Fruit fly (Drosophila melanogaster) whole organism, embryonic: ENCODE measurements around the gene Bmcp.

Experiments used
- ATbp ChIP-seq: fragments of 200-800 bp; sonication (Bioruptor generic); optimal IDR thresholded peaks from 2 replicates; lab custom pipeline; 2017; ENCODE audit warnings: missing biosample characterization, mild to moderate bottlenecking, missing genetic modification characterization, missing genetic modification reagents
- Abd-B ChIP-seq: fragments of 200-800 bp; sonication (Bioruptor generic); optimal IDR thresholded peaks from 2 replicates; lab custom pipeline; 2018; ENCODE audit warnings: missing biosample characterization, mild to moderate bottlenecking, missing genetic modification characterization, moderate library complexity
- B-H2 ChIP-seq: fragments of 200-800 bp; sonication (Bioruptor generic); optimal IDR thresholded peaks from 2 replicates; lab custom pipeline; 2018; ENCODE audit warnings: missing biosample characterization, mild to moderate bottlenecking, missing genetic modification characterization
- Blimp-1 ChIP-seq: fragments of 200-800 bp; sonication (Bioruptor generic); optimal IDR thresholded peaks from 3 replicates; lab custom pipeline; 2018; ENCODE audit warnings: missing biosample characterization, missing genetic modification characterization, mild to moderate bottlenecking, moderate library complexity, missing genetic modification reagents
- CG10366 ChIP-seq: fragments of 200-800 bp; sonication (Bioruptor generic); IDR thresholded peaks from 2 replicates; pipeline ENCODE4 v1.3.6; 2022; ENCODE audit warnings: missing biosample characterization, missing genetic modification characterization
- CG10979 ChIP-seq: fragments of 200-800 bp; sonication (Bioruptor generic); optimal IDR thresholded peaks from 2 replicates; lab custom pipeline; 2018; ENCODE audit warnings: missing biosample characterization, mild to moderate bottlenecking, missing genetic modification characterization, moderate library complexity
- CG12071 ChIP-seq: fragments of 200-800 bp; sonication (Bioruptor generic); optimal IDR thresholded peaks from 3 replicates; lab custom pipeline; 2018; ENCODE audit warnings: missing biosample characterization, mild to moderate bottlenecking, missing genetic modification characterization
- CG12769 ChIP-seq: fragments of 200-800 bp; sonication (Bioruptor generic); optimal IDR thresholded peaks from 2 replicates; lab custom pipeline; 2019; ENCODE audit warnings: missing biosample characterization, mild to moderate bottlenecking, missing genetic modification characterization, moderate library complexity
- CG13424 ChIP-seq: fragments of 200-800 bp; sonication (Bioruptor generic); optimal IDR thresholded peaks from 2 replicates; lab custom pipeline; 2019; ENCODE audit warnings: missing biosample characterization, mild to moderate bottlenecking, missing genetic modification characterization, moderate library complexity
- CG15601 ChIP-seq: fragments of 200-800 bp; sonication (Bioruptor generic); optimal IDR thresholded peaks from 3 replicates; lab custom pipeline; 2019; ENCODE audit warnings: missing biosample characterization, mild to moderate bottlenecking, missing genetic modification characterization, moderate library complexity
- CG1602 ChIP-seq: fragments of 200-800 bp; sonication (Bioruptor generic); optimal IDR thresholded peaks from 3 replicates; lab custom pipeline; 2016; ENCODE audit warnings: missing biosample characterization, missing genetic modification characterization
- CG16779 ChIP-seq: fragments of 200-800 bp; sonication (Bioruptor generic); IDR thresholded peaks from 2 replicates; pipeline ENCODE4 v1.3.6; 2022; ENCODE audit warnings: missing biosample characterization, missing genetic modification characterization
- CG17328 ChIP-seq: fragments of 200-800 bp; sonication (Bioruptor generic); IDR thresholded peaks from 2 replicates; pipeline ENCODE4 v1.3.6; 2022; ENCODE audit warnings: missing biosample characterization, missing genetic modification characterization
- CG17912 ChIP-seq: fragments of 200-800 bp; sonication (Bioruptor generic); optimal IDR thresholded peaks from 2 replicates; lab custom pipeline; 2018; ENCODE audit warnings: missing biosample characterization, mild to moderate bottlenecking, missing genetic modification characterization
- CG1832 ChIP-seq: fragments of 200-800 bp; sonication (Bioruptor generic); optimal IDR thresholded peaks from 2 replicates; lab custom pipeline; 2017; ENCODE audit warnings: missing biosample characterization, mild to moderate bottlenecking, missing genetic modification characterization, inconsistent platforms
- CG34224 ChIP-seq: fragments of 200-800 bp; sonication (Bioruptor generic); IDR thresholded peaks from 3 replicates; pipeline ENCODE4 v1.3.6; 2022; ENCODE audit warnings: missing biosample characterization, missing genetic modification characterization; ENCODE audit not compliant: partially characterized antibody
- CG4730 ChIP-seq: fragments of 200-800 bp; sonication (Bioruptor generic); IDR thresholded peaks from 2 replicates; pipeline ENCODE4 v1.3.6; 2022; ENCODE audit warnings: missing biosample characterization, missing genetic modification characterization
- CG7556 ChIP-seq: fragments of 200-800 bp; sonication (Bioruptor generic); optimal IDR thresholded peaks from 2 replicates; lab custom pipeline; 2017; ENCODE audit warnings: missing biosample characterization, mild to moderate bottlenecking, missing genetic modification characterization
- CG7928 ChIP-seq: fragments of 200-800 bp; sonication (Bioruptor generic); optimal IDR thresholded peaks from 2 replicates; lab custom pipeline; 2017; ENCODE audit warnings: missing biosample characterization, mild to moderate bottlenecking, missing genetic modification characterization
- CG9609 ChIP-seq: fragments of 200-800 bp; sonication (Bioruptor generic); optimal IDR thresholded peaks from 3 replicates; lab custom pipeline; 2016; ENCODE audit warnings: missing biosample characterization, missing genetic modification characterization
- Ets65A ChIP-seq: fragments of 200-800 bp; sonication (Bioruptor generic); peaks from one replicate; lab custom pipeline; 2016; ENCODE audit warnings: missing biosample characterization, missing genetic modification characterization
- H15 ChIP-seq: fragments of 200-800 bp; sonication (Bioruptor generic); IDR thresholded peaks from 3 replicates; pipeline ENCODE4 v1.3.6; 2022; ENCODE audit warnings: missing biosample characterization, missing genetic modification characterization
- Lpt ChIP-seq: fragments of >200 bp; optimal IDR thresholded peaks from 2 replicates; lab custom pipeline; 2018; ENCODE audit warnings: missing biosample characterization, missing genetic modification characterization
- Med ChIP-seq: fragments of 200-800 bp; sonication (Bioruptor generic); peaks from one replicate; lab custom pipeline; 2016; ENCODE audit warnings: missing biosample characterization, missing genetic modification characterization, mild to moderate bottlenecking, inconsistent platforms, moderate library complexity
- Myb ChIP-seq: fragments of 200-800 bp; sonication (Bioruptor generic); optimal IDR thresholded peaks from 2 replicates; lab custom pipeline; 2016; ENCODE audit warnings: missing biosample characterization, missing genetic modification characterization
- Spps ChIP-seq: fragments of 200-800 bp; sonication (Bioruptor generic); optimal IDR thresholded peaks from 2 replicates; lab custom pipeline; 2018; ENCODE audit warnings: missing biosample characterization, mild to moderate bottlenecking, missing genetic modification characterization
- abd-A ChIP-seq: fragments of 200-800 bp; sonication (Bioruptor generic); optimal IDR thresholded peaks from 3 replicates; lab custom pipeline; 2019; ENCODE audit warnings: missing biosample characterization, mild to moderate bottlenecking, missing genetic modification characterization, moderate library complexity
- bigmax ChIP-seq: fragments of 200-800 bp; sonication (Bioruptor generic); optimal IDR thresholded peaks from 2 replicates; lab custom pipeline; 2018; ENCODE audit warnings: missing biosample characterization, mild to moderate bottlenecking, missing genetic modification characterization
- cad ChIP-seq: fragments of >200 bp; optimal IDR thresholded peaks from 2 replicates; lab custom pipeline; 2017; ENCODE audit warnings: missing biosample characterization, missing genetic modification characterization
- chn ChIP-seq: fragments of 200-800 bp; sonication (Bioruptor generic); optimal IDR thresholded peaks from 2 replicates; lab custom pipeline; 2016; ENCODE audit warnings: missing biosample characterization, missing genetic modification characterization
- croc ChIP-seq: fragments of 200-800 bp; sonication (Bioruptor generic); conservative IDR thresholded peaks from 3 replicates; pipeline ENCODE4 v1.3.6; 2022; ENCODE audit warnings: missing biosample characterization, missing genetic modification characterization
- dm ChIP-seq: fragments of 200-800 bp; sonication (Bioruptor generic); optimal IDR thresholded peaks from 3 replicates; lab custom pipeline; 2016; ENCODE audit warnings: missing biosample characterization, missing genetic modification characterization
- dmrt11E ChIP-seq: fragments of 200-800 bp; sonication (Bioruptor generic); optimal IDR thresholded peaks from 3 replicates; lab custom pipeline; 2018; ENCODE audit warnings: missing biosample characterization, mild to moderate bottlenecking, missing genetic modification characterization, moderate library complexity
- ems ChIP-seq: fragments of 200-800 bp; sonication (Bioruptor generic); optimal IDR thresholded peaks from 3 replicates; lab custom pipeline; 2016; ENCODE audit warnings: missing biosample characterization, missing genetic modification characterization
- fd96Cb ChIP-seq: fragments of 200-800 bp; sonication (Bioruptor generic); optimal IDR thresholded peaks from 2 replicates; lab custom pipeline; 2018; ENCODE audit warnings: missing biosample characterization, mild to moderate bottlenecking, missing genetic modification characterization, moderate library complexity
- grau ChIP-seq: fragments of 200-800 bp; optimal IDR thresholded peaks from 3 replicates; lab custom pipeline; 2019; ENCODE audit warnings: missing biosample characterization, mild to moderate bottlenecking, missing genetic modification characterization, moderate library complexity
- her ChIP-seq: fragments of 200-800 bp; sonication (Bioruptor generic); optimal IDR thresholded peaks from 2 replicates; lab custom pipeline; 2016; ENCODE audit warnings: missing biosample characterization, missing genetic modification characterization
- jumu ChIP-seq: fragments of 200-800 bp; sonication (Bioruptor generic); optimal IDR thresholded peaks from 3 replicates; lab custom pipeline; 2016; ENCODE audit warnings: missing biosample characterization, missing genetic modification characterization
- kni ChIP-seq: fragments of 200-800 bp; sonication (Bioruptor generic); optimal IDR thresholded peaks from 3 replicates; lab custom pipeline; 2017; ENCODE audit warnings: mild to moderate bottlenecking, missing biosample characterization, missing genetic modification reagents, missing genetic modification characterization
- nom ChIP-seq: fragments of 200-800 bp; sonication (Bioruptor generic); optimal IDR thresholded peaks from 2 replicates; lab custom pipeline; 2017; ENCODE audit warnings: missing biosample characterization, missing genetic modification characterization, mild to moderate bottlenecking, moderate library complexity, missing genetic modification reagents
- pho ChIP-seq: fragments of 200-800 bp; sonication (Bioruptor generic); optimal IDR thresholded peaks from 2 replicates; lab custom pipeline; 2016; ENCODE audit warnings: missing biosample characterization, missing genetic modification characterization
- salm ChIP-seq: fragments of 200-800 bp; sonication (Bioruptor generic); optimal IDR thresholded peaks from 2 replicates; lab custom pipeline; 2018; ENCODE audit warnings: missing biosample characterization, mild to moderate bottlenecking, missing genetic modification characterization
- sens ChIP-seq: fragments of 200-800 bp; sonication (Bioruptor generic); peaks from one replicate; lab custom pipeline; 2016; ENCODE audit warnings: missing biosample characterization, missing genetic modification characterization
- sim ChIP-seq: fragments of 200-800 bp; sonication (Bioruptor generic); IDR thresholded peaks from 2 replicates; pipeline ENCODE4 v1.3.6; 2022; ENCODE audit warnings: missing biosample characterization, missing genetic modification characterization
- tap ChIP-seq: fragments of 200-800 bp; optimal IDR thresholded peaks from 3 replicates; lab custom pipeline; 2019; ENCODE audit warnings: missing biosample characterization, mild to moderate bottlenecking, missing genetic modification characterization, moderate library complexity
- trh ChIP-seq: fragments of 200-800 bp; sonication (Bioruptor generic); optimal IDR thresholded peaks from 2 replicates; lab custom pipeline; 2016; ENCODE audit warnings: missing biosample characterization, missing genetic modification characterization
- vnd ChIP-seq: fragments of 200-800 bp; sonication (Bioruptor generic); IDR thresholded peaks from 3 replicates; pipeline ENCODE4 v1.3.6; 2022; ENCODE audit warnings: missing biosample characterization, missing genetic modification characterization; ENCODE audit not compliant: partially characterized antibody
- zen2 ChIP-seq: fragments of 200-800 bp; sonication (Bioruptor generic); IDR thresholded peaks from 3 replicates; pipeline ENCODE4 v1.3.6; 2022; ENCODE audit warnings: missing biosample characterization, missing genetic modification characterization; ENCODE audit not compliant: partially characterized antibody
- zfh1 ChIP-seq: fragments of 200-800 bp; sonication (Bioruptor generic); IDR thresholded peaks from 3 replicates; pipeline ENCODE4 v1.3.6; 2022; ENCODE audit warnings: missing biosample characterization, missing genetic modification characterization
- zfh2 ChIP-seq: fragments of 200-800 bp; sonication (Bioruptor generic); optimal IDR thresholded peaks from 2 replicates; lab custom pipeline; 2016; ENCODE audit warnings: missing biosample characterization, missing genetic modification characterization

Gene Bmcp

DNA sequence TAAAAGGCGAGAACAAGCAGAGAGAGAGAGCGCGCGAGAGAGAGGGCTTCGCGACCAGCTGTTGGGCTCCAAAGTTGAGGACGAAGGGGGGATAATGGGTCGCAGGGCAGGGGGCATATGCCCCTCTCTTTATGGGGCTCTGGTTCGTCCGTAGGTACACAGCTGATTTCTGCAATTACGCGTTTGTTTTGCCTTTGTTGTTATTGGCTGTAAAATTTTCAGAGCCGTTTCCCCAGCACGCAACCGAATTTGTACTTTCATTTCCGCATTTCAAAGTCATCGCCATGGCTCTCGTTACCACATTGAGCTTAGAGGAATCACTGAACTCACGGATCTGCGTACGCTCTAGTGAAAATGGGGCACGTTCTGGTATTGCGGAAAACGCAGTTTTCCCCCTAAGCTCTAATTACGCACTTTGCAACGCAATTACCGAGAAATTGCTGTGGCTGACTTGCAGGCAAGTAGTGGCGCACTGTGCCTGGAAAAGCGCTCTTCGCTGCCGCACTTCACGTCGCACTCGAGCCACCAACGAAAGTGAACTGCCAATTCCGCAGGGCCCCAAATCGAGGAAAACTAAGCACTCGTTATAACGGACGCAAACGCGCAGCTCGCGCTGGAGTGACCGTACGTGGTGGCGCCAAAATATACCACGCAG is 12.6 kb upstream of the Bmcp start, which contains the start of gene CG11658 (continued):
- peak; percentile 76 for TF ChIP-seq CG34224 (GFP tag; lab: Robert Waterston, UW)
- TF ChIP-seq ATbp (GFP tag; lab: Kevin White, UChicago) = peak; percentile 2
- no peak for TF ChIP-seq dm (GFP tag; lab: Kevin White, UChicago)
- TF ChIP-seq CG10366 = no peak
- no peak for TF ChIP-seq CG4730
- TF ChIP-seq Med (GFP tag; lab: Kevin White, UChicago) = peak; percentile 57
- TF ChIP-seq zen2 (GFP tag; lab: Robert Waterston, UW) = peak; percentile 40
- TF ChIP-seq Lpt (GFP tag; lab: Kevin White, UChicago) = no peak
- TF ChIP-seq Blimp-1 (GFP tag; lab: Kevin White, UChicago) = peak; percentile 68
- no peak for TF ChIP-seq bigmax (GFP tag; lab: Kevin White, UChicago)
- no peak for TF ChIP-seq CG1832 (GFP tag; lab: Kevin White, UChicago)
- TF ChIP-seq CG16779 (GFP tag; lab: Robert Waterston, UW) = peak; percentile 65; the same call in 1 of the 2 replicates
- TF ChIP-seq zfh1 (GFP tag; lab: Robert Waterston, UW) = peak; percentile 37; the same call in 1 of the 3 replicates
- peak; percentile 57 for TF ChIP-seq kni (GFP tag; lab: Kevin White, UChicago)
- no peak for TF ChIP-seq cad (GFP tag; lab: Kevin White, UChicago)
- no peak for TF ChIP-seq chn
- TF ChIP-seq CG7556 = peak; percentile 13
- TF ChIP-seq CG9609 = no peak
- TF ChIP-seq vnd = no peak
- no peak for TF ChIP-seq ems (GFP tag; lab: Kevin White, UChicago)
- TF ChIP-seq, all 482 proteins: peak for 104

DNA sequence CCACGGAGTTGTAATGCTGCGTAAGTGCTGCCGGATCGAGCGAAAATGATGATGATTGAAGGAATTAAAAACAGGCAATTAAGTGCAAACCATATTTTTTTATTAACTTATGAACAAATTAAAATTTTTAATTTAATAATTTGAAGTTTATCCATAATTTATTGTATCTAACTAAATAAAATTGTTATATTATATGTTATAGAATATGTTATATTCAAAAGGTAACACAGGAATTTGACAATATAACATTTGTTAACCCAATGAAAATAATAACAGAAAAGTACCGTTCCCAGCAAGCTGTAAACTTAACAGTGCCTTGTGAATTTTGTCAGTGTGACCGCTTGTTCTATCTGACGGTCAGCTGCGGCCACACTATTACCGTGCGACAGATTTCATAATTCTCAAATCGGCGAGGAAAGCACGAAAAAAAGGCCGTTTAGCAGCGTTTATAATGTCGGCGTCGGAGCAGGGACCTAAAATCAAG is 12.1 kb upstream of the Bmcp start, which contains the start of the genes Ccdc56 and mtTFB1:
TSS of gene Ccdc56 (plus strand) at position 347 of the 484 bp plus-strand sequence.
TSS of gene mtTFB1 (plus strand) at position 347 of the 484 bp plus-strand sequence.
- TF ChIP-seq dmrt11E (tag; lab: Kevin White, UChicago) (no peak), B-H2 (GFP tag; lab: Kevin White, UChicago) (no peak), sens (GFP tag; lab: Kevin White, UChicago) (peak; percentile 77), croc (GFP tag; lab: Robert Waterston, UW) (no peak), trh (no peak), zfh1 (GFP tag; lab: Robert Waterston, UW) (no peak), jumu (GFP tag; lab: Kevin White, UChicago) (peak; percentile 11), sim (no peak), abd-A (tag; lab: Kevin White, UChicago) (no peak), Abd-B (GFP tag; lab: Kevin White, UChicago) (no peak), nom (GFP tag; lab: Kevin White, UChicago) (no peak), CG10979 (no peak), Spps (tag; lab: Kevin White, UChicago) (no peak), CG15601 (no peak), zfh2 (no peak), grau (tag; lab: Kevin White, UChicago) (peak; percentile 64), pho (peak; percentile 13), salm (no peak), CG17328 (GFP tag; lab: Robert Waterston, UW) (no peak), CG1602 (no peak), fd96Cb (no peak), her (GFP tag; lab: Kevin White, UChicago) (no peak), CG13424 (tag; lab: Kevin White, UChicago) (peak; percentile 2), tap (tag; lab: Kevin White, UChicago) (no peak), Myb (peak; percentile 78), Ets65A (GFP tag; lab: Kevin White, UChicago) (peak; percentile 23), H15 (GFP tag; lab: Robert Waterston, UW) (no peak), CG12769 (tag; lab: Kevin White, UChicago) (no peak), CG17912 (GFP tag; lab: Kevin White, UChicago) (no peak), CG7928 (peak; percentile 3), CG12071 (GFP tag; lab: Kevin White, UChicago) (no peak)
